Worm (Caenorhabditis elegans) whole organism, L3 larva: Measurements from ENCODE around the gene F16H6.10.

Experiments used
- daf-12 ChIP-seq: fragments of 150-350 bp; optimal IDR thresholded peaks from 2 replicates; lab custom pipeline; 2014; ENCODE audit warnings: missing biosample characterization, missing genetic modification reagents, missing genetic modification characterization
- mdl-1 ChIP-seq: fragments of 150-350 bp; optimal IDR thresholded peaks from 2 replicates; lab custom pipeline; 2014; ENCODE audit warnings: missing biosample characterization, missing genetic modification characterization
- nhr-11 ChIP-seq: fragments of 150-350 bp; optimal IDR thresholded peaks from 2 replicates; lab custom pipeline; 2014; ENCODE audit warnings: missing biosample characterization, missing genetic modification characterization
- nhr-237 ChIP-seq: fragments of 150-350 bp; optimal IDR thresholded peaks from 2 replicates; lab custom pipeline; 2014; ENCODE audit warnings: missing biosample characterization, missing genetic modification characterization
- nhr-28 ChIP-seq: fragments of 150-350 bp; optimal IDR thresholded peaks from 2 replicates; lab custom pipeline; 2014; ENCODE audit warnings: missing biosample characterization, missing genetic modification characterization
- pqm-1 ChIP-seq: fragments of 150-350 bp; optimal IDR thresholded peaks from 2 replicates; lab custom pipeline; 2017; ENCODE audit warnings: missing biosample characterization, missing genetic modification characterization, inconsistent platforms
- snpc-4 ChIP-seq: fragments of 150-350 bp; optimal IDR thresholded peaks from 2 replicates; lab custom pipeline; 2014; ENCODE audit warnings: missing biosample characterization, missing genetic modification characterization
- unc-39 ChIP-seq: sonication (generic microtip); optimal IDR thresholded peaks from 4 replicates; lab custom pipeline; 2017; ENCODE audit warnings: missing biosample characterization, missing genetic modification characterization
- zag-1 ChIP-seq: fragments of 150-350 bp; optimal IDR thresholded peaks from 2 replicates; lab custom pipeline; 2014; ENCODE audit warnings: missing biosample characterization, missing genetic modification characterization

DNA sequence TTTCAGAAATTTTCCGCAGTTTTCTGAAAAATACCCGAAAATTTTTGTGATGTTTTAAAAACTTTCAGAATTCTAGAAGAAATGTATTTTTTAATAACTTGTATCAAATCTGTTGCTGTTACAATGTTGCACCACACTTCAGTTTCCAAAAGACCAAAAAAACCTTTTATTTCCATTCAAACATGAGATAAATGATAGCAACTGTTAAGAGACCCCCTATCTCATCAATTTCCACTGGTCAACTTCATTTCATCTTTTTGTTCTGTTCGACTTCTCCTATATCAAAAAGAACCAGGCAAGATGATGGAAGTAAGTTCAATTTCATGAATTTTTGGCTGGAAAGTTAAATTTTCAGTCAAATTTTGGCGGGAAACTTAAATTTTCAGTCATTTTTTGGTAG is 25.8 kb downstream of the F16H6.10 start, which contains the start of gene F16H6.4:
- TF ChIP-seq nhr-28 (tag; lab: Kevin White, UChicago) (no peak), nhr-11 (no peak), snpc-4 (tag; lab: Kevin White, UChicago) (no peak), unc-39 (tag; lab: Kevin White, UChicago) (no peak), mdl-1 (tag; lab: Kevin White, UChicago) (no peak), pqm-1 (no peak), zag-1 (no peak), nhr-237 (no peak), daf-12 (no peak)
